Fruit fly (Drosophila melanogaster): ENCODE measurements around the gene CG17597.

DNA sequence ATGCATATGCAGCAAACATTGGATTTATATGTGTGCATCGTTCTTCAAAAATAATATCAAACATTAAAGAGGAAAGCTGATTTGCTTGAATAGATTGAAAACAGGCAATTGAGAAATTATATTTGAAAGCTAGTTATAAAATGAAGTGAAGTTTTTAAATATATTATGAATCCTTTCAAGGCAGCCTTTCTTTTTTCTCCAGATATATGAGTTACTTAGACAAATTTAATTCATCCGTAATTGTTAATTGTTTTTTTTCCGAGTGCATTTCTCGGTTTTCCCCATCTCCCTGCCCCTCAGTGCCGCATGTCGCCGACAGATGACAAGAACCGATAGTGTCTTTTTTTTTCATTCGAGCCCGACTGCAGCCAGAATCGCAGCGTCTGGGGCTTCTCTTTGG is 40.9 kb upstream of the CG17597 start:
- TF ChIP-seq CG15710 (tag; optimal IDR thresholded peaks at IDR 0.05), result no peak
- no peak for TF ChIP-seq CG10348 (GFP tag; IDR thresholded peaks at IDR 0.05)
- TF ChIP-seq CG17806 (tag; optimal IDR thresholded peaks at IDR 0.05), result no peak
- no peak for TF ChIP-seq gl (tag; optimal IDR thresholded peaks at IDR 0.05)
- no peak for TF ChIP-seq CG8159 (tag; optimal IDR thresholded peaks at IDR 0.05)
- TF ChIP-seq Pif1B (GFP tag; optimal IDR thresholded peaks at IDR 0.05), result no peak
- TF ChIP-seq fd96Ca (GFP tag; IDR thresholded peaks at IDR 0.05), result no peak
- peak; percentile 2 for TF ChIP-seq CG34367 (tag; optimal IDR thresholded peaks at IDR 0.05)
- no peak for TF ChIP-seq CG8301 (tag; optimal IDR thresholded peaks at IDR 0.05)
- TF ChIP-seq EcR (GFP tag; optimal IDR thresholded peaks at IDR 0.05), result no peak
- no peak for TF ChIP-seq rn (GFP tag; IDR thresholded peaks at IDR 0.05)
- TF ChIP-seq CG14655 (GFP tag; optimal IDR thresholded peaks at IDR 0.05), result no peak
